Fruit fly (Drosophila melanogaster) whole organism, embryonic: ENCODE data around the gene CG10584.

Experiments
- Abd-B ChIP-seq: fragments of 200-800 bp; sonication (Bioruptor generic); optimal IDR thresholded peaks from 2 replicates; lab custom pipeline; 2018; ENCODE audit warnings: missing biosample characterization, mild to moderate bottlenecking, missing genetic modification characterization, moderate library complexity
- BtbVII ChIP-seq: fragments of 200-800 bp; sonication (Bioruptor generic); optimal IDR thresholded peaks from 3 replicates; lab custom pipeline; 2017; ENCODE audit warnings: missing biosample characterization, mild to moderate bottlenecking, missing genetic modification characterization
- CG10366 ChIP-seq: fragments of 200-800 bp; sonication (Bioruptor generic); IDR thresholded peaks from 2 replicates; pipeline ENCODE4 v1.3.6; 2022; ENCODE audit warnings: missing biosample characterization, missing genetic modification characterization
- CG10431 ChIP-seq: fragments of 200-800 bp; sonication (Bioruptor generic); optimal IDR thresholded peaks from 3 replicates; lab custom pipeline; 2018; ENCODE audit warnings: missing biosample characterization, mild to moderate bottlenecking, missing genetic modification characterization
- CG13287 ChIP-seq: fragments of 200-800 bp; sonication (Bioruptor generic); IDR thresholded peaks from 2 replicates; pipeline ENCODE4 v1.3.6; 2022; ENCODE audit warnings: missing biosample characterization, missing genetic modification characterization; ENCODE audit not compliant: partially characterized antibody
- CG14860 ChIP-seq: fragments of 200-800 bp; sonication (Bioruptor generic); IDR thresholded peaks from 3 replicates; pipeline ENCODE4 v1.3.6; 2022; ENCODE audit warnings: missing biosample characterization, missing genetic modification characterization; ENCODE audit not compliant: partially characterized antibody
- CG17359 ChIP-seq: fragments of 200-800 bp; sonication (Bioruptor generic); optimal IDR thresholded peaks from 3 replicates; lab custom pipeline; 2018; ENCODE audit warnings: missing biosample characterization, mild to moderate bottlenecking, missing genetic modification characterization, moderate library complexity
- CG1792 ChIP-seq: fragments of 200-800 bp; sonication (Bioruptor generic); optimal IDR thresholded peaks from 2 replicates; lab custom pipeline; 2016; ENCODE audit warnings: missing biosample characterization, missing genetic modification characterization
- CG34224 ChIP-seq: fragments of 200-800 bp; sonication (Bioruptor generic); IDR thresholded peaks from 3 replicates; pipeline ENCODE4 v1.3.6; 2022; ENCODE audit warnings: missing biosample characterization, missing genetic modification characterization; ENCODE audit not compliant: partially characterized antibody
- CG34422 ChIP-seq: fragments of 200-800 bp; sonication (Bioruptor generic); IDR thresholded peaks from 3 replicates; pipeline ENCODE4 v1.3.6; 2022; ENCODE audit warnings: missing biosample characterization, missing genetic modification characterization
- CG4282 ChIP-seq: fragments of 200-800 bp; sonication (Bioruptor generic); optimal IDR thresholded peaks from 2 replicates; lab custom pipeline; 2016; ENCODE audit warnings: missing biosample characterization, missing genetic modification characterization
- CG5180 ChIP-seq: fragments of 200-800 bp; sonication (Bioruptor generic); optimal IDR thresholded peaks from 3 replicates; lab custom pipeline; 2017; ENCODE audit warnings: missing biosample characterization, missing genetic modification characterization, mild to moderate bottlenecking, moderate library complexity, missing genetic modification reagents
- CG6175 ChIP-seq: fragments of 200-800 bp; sonication (Bioruptor generic); IDR thresholded peaks from 3 replicates; pipeline ENCODE4 v1.3.6; 2022; ENCODE audit warnings: missing biosample characterization, missing genetic modification characterization
- CG6689 ChIP-seq: fragments of 200-800 bp; sonication (Bioruptor generic); IDR thresholded peaks from 2 replicates; pipeline ENCODE4 v1.3.6; 2022; ENCODE audit warnings: missing biosample characterization, missing genetic modification characterization
- CG7357 ChIP-seq: fragments of 200-800 bp; sonication (Bioruptor generic); IDR thresholded peaks from 3 replicates; pipeline ENCODE4 v1.3.6; 2022; ENCODE audit warnings: missing biosample characterization, missing genetic modification characterization
- CG9437 ChIP-seq: fragments of 200-800 bp; sonication (Bioruptor generic); optimal IDR thresholded peaks from 2 replicates; lab custom pipeline; 2018; ENCODE audit warnings: missing biosample characterization, mild to moderate bottlenecking, missing genetic modification characterization
- CG9817 ChIP-seq: fragments of 200-800 bp; sonication (Bioruptor generic); optimal IDR thresholded peaks from 2 replicates; lab custom pipeline; 2018; ENCODE audit warnings: missing biosample characterization, mild to moderate bottlenecking, missing genetic modification characterization, moderate library complexity
- CkIIα-i1 ChIP-seq: fragments of 200-800 bp; sonication (Bioruptor generic); IDR thresholded peaks from 2 replicates; pipeline ENCODE4 v1.3.6; 2022; ENCODE audit warnings: missing biosample characterization, missing genetic modification characterization
- Dek ChIP-seq: fragments of 200-800 bp; sonication (Bioruptor generic); optimal IDR thresholded peaks from 3 replicates; lab custom pipeline; 2019; ENCODE audit warnings: missing biosample characterization, mild to moderate bottlenecking, missing genetic modification characterization, moderate library complexity
- Dfd ChIP-seq, 2 experiments: fragments of >200 bp; optimal IDR thresholded peaks; 2 replicates each; lab custom pipeline; 2017; ENCODE audit warnings: missing biosample characterization in 2 of 2, missing genetic modification characterization in 2 of 2
- E2f1 ChIP-seq: fragments of 200-800 bp; sonication (Bioruptor generic); IDR thresholded peaks from 2 replicates; pipeline ENCODE4 v1.3.6; 2022; ENCODE audit warnings: missing biosample characterization, missing genetic modification characterization
- Lim3 ChIP-seq: fragments of 200-800 bp; sonication (Bioruptor generic); IDR thresholded peaks from 2 replicates; pipeline ENCODE4 v1.3.6; 2022; ENCODE audit warnings: missing biosample characterization, missing genetic modification characterization
- Nf-YB ChIP-seq: fragments of 200-800 bp; sonication (Bioruptor generic); optimal IDR thresholded peaks from 3 replicates; lab custom pipeline; 2019; ENCODE audit warnings: missing biosample characterization, mild to moderate bottlenecking, missing genetic modification characterization, moderate library complexity
- NfI ChIP-seq: fragments of 200-800 bp; sonication (Bioruptor generic); optimal IDR thresholded peaks from 3 replicates; lab custom pipeline; 2018; ENCODE audit warnings: missing biosample characterization, mild to moderate bottlenecking, missing genetic modification characterization, moderate library complexity
- Tbp ChIP-seq: fragments of >200 bp; optimal IDR thresholded peaks from 2 replicates; lab custom pipeline; 2018; ENCODE audit warnings: missing biosample characterization, missing genetic modification characterization
- Trl ChIP-seq, 3 experiments: fragments of >200 bp in 2 of 3; fragments of 200-800 bp in 1 of 3; sonication (Bioruptor generic) in 1 of 3; optimal IDR thresholded peaks; 2 replicates in 1 of 3; 3 replicates in 2 of 3; lab custom pipeline; 2016 to 2017; ENCODE audit warnings: missing biosample characterization in 1 of 3, missing genetic modification characterization in 1 of 3
- Vsx1 ChIP-seq: fragments of 200-800 bp; sonication (Bioruptor generic); optimal IDR thresholded peaks from 2 replicates; lab custom pipeline; 2017; ENCODE audit warnings: missing biosample characterization, mild to moderate bottlenecking, missing genetic modification characterization, missing genetic modification reagents
- ato ChIP-seq: fragments of 200-800 bp; sonication (Bioruptor generic); IDR thresholded peaks from 2 replicates; pipeline ENCODE4 v1.3.6; 2022; ENCODE audit warnings: missing biosample characterization, missing genetic modification characterization; ENCODE audit not compliant: partially characterized antibody
- br ChIP-seq: fragments of >200 bp; optimal IDR thresholded peaks from 2 replicates; lab custom pipeline; 2017
- bsh ChIP-seq, 2 experiments: fragments of 200-800 bp; sonication (Bioruptor generic); optimal IDR thresholded peaks; 2 replicates each; lab custom pipeline; 2017 to 2018; ENCODE audit warnings: mild to moderate bottlenecking in 2 of 2, missing biosample characterization in 2 of 2, missing genetic modification characterization in 2 of 2, moderate library complexity in 1 of 2
- cad ChIP-seq: fragments of >200 bp; optimal IDR thresholded peaks from 2 replicates; lab custom pipeline; 2017; ENCODE audit warnings: missing biosample characterization, missing genetic modification characterization
- chif ChIP-seq, 2 experiments: fragments of 200-800 bp; sonication (Bioruptor generic); optimal IDR thresholded peaks; 3 replicates each; lab custom pipeline; 2016; ENCODE audit warnings: missing biosample characterization in 2 of 2, missing genetic modification characterization in 2 of 2
- danr ChIP-seq: fragments of 200-800 bp; sonication (Bioruptor generic); IDR thresholded peaks from 2 replicates; pipeline ENCODE4 v1.3.6; 2022; ENCODE audit warnings: missing biosample characterization, missing genetic modification characterization
- eve ChIP-seq, 2 experiments: fragments of >200 bp; optimal IDR thresholded peaks; 2 replicates each; lab custom pipeline; 2017; ENCODE audit warnings: missing biosample characterization in 2 of 2, missing genetic modification characterization in 2 of 2
- fd64A ChIP-seq: fragments of 200-800 bp; sonication (Bioruptor generic); optimal IDR thresholded peaks from 3 replicates; lab custom pipeline; 2018; ENCODE audit warnings: missing biosample characterization, mild to moderate bottlenecking, missing genetic modification characterization
- fd96Cb ChIP-seq: fragments of 200-800 bp; sonication (Bioruptor generic); optimal IDR thresholded peaks from 2 replicates; lab custom pipeline; 2018; ENCODE audit warnings: missing biosample characterization, mild to moderate bottlenecking, missing genetic modification characterization, moderate library complexity
- gro ChIP-seq: fragments of 200-800 bp; sonication (Bioruptor generic); optimal IDR thresholded peaks from 2 replicates; lab custom pipeline; 2016; ENCODE audit warnings: missing biosample characterization, missing genetic modification characterization
- gsb-n ChIP-seq: fragments of 200-800 bp; sonication (Bioruptor generic); optimal IDR thresholded peaks from 3 replicates; lab custom pipeline; 2018; ENCODE audit warnings: missing biosample characterization, mild to moderate bottlenecking, missing genetic modification characterization
- her ChIP-seq: fragments of 200-800 bp; sonication (Bioruptor generic); optimal IDR thresholded peaks from 2 replicates; lab custom pipeline; 2016; ENCODE audit warnings: missing biosample characterization, missing genetic modification characterization
- mirr ChIP-seq: fragments of 200-800 bp; sonication (Bioruptor generic); optimal IDR thresholded peaks from 3 replicates; lab custom pipeline; 2018; ENCODE audit warnings: missing biosample characterization, mild to moderate bottlenecking, missing genetic modification characterization
- odd ChIP-seq: fragments of 200-800 bp; sonication (Bioruptor generic); optimal IDR thresholded peaks from 2 replicates; lab custom pipeline; 2017; ENCODE audit warnings: missing biosample characterization, mild to moderate bottlenecking, missing genetic modification characterization
- otp ChIP-seq: fragments of 200-800 bp; sonication (Bioruptor generic); IDR thresholded peaks from 3 replicates; pipeline ENCODE4, ENCODE4 v1.3.6; 2022; ENCODE audit warnings: missing biosample characterization, missing genetic modification characterization
- peb ChIP-seq: fragments of 200-800 bp; sonication (Bioruptor generic); IDR thresholded peaks from 2 replicates; pipeline ENCODE4 v1.3.6; 2022; ENCODE audit warnings: missing biosample characterization, missing genetic modification characterization
- pita ChIP-seq: fragments of 200-800 bp; sonication (Bioruptor generic); optimal IDR thresholded peaks from 2 replicates; lab custom pipeline; 2017; ENCODE audit warnings: missing biosample characterization, mild to moderate bottlenecking, missing genetic modification characterization
- pum ChIP-seq: fragments of 200-800 bp; sonication (Bioruptor generic); optimal IDR thresholded peaks from 2 replicates; lab custom pipeline; 2016; ENCODE audit warnings: missing biosample characterization, missing genetic modification characterization
- salm ChIP-seq: fragments of 200-800 bp; sonication (Bioruptor generic); optimal IDR thresholded peaks from 2 replicates; lab custom pipeline; 2018; ENCODE audit warnings: missing biosample characterization, mild to moderate bottlenecking, missing genetic modification characterization
- seq ChIP-seq: fragments of 200-800 bp; sonication (Bioruptor generic); IDR thresholded peaks from 2 replicates; pipeline ENCODE4 v1.3.6; 2022; ENCODE audit warnings: missing biosample characterization, missing genetic modification characterization
- sr ChIP-seq: fragments of 200-800 bp; sonication (Bioruptor generic); IDR thresholded peaks from 3 replicates; pipeline ENCODE4 v1.3.6; 2022; ENCODE audit warnings: missing biosample characterization, missing genetic modification characterization
- tup ChIP-seq: fragments of 200-800 bp; sonication (Bioruptor generic); optimal IDR thresholded peaks from 2 replicates; lab custom pipeline; 2016; ENCODE audit warnings: missing biosample characterization, mild to moderate bottlenecking, missing genetic modification characterization, moderate library complexity
- yki ChIP-seq: fragments of >200 bp; optimal IDR thresholded peaks from 3 replicates; lab custom pipeline; 2018

Gene CG10584

DNA sequence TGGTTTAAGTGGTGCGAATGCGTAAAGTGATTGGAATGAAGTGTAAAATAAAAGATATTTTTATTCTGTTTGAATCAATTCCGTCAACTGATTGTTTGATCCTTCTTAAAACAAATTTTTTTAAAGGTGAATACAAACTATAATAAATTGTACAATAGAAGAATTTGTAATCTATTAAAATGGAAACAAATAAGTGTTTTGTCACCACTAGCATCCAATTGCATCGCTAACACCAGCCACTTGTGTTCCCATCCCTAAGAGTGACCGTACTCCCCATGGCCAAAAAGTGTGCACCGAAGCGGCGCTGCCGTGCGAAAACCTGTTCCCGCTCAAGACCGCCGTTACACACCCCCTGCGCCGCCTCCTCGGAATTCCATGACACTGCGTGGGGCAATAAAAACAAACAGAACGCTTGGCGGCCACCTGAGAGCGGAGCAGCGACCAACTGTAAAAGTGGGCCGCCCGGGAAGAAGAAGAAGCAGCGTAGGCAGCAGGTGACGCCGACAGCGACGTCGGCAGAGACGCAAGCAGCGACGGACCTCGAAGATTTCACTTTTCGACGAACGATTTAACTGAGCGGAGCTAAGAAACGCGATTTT, 3.4 kb downstream of the CG10584 start, which contains the start of gene Pdss2 (continued):
- TF ChIP-seq CG10431 (GFP tag; lab: Kevin White, UChicago) (no peak), eve (GFP tag; optimal IDR thresholded peaks at IDR 0.05; lab: Kevin White, UChicago) (no peak), gsb-n (tag; lab: Kevin White, UChicago) (peak; percentile 30), br (lab: Kevin White, UChicago) (no peak), bsh (GFP tag; optimal IDR thresholded peaks at IDR 0.05; lab: Kevin White, UChicago) (peak; percentile 31 to 51), yki (no peak), fd64A (GFP tag; lab: Kevin White, UChicago) (peak; percentile 37), E2f1 (GFP tag; lab: Robert Waterston, UW) (peak; percentile 75), CG34224 (GFP tag; lab: Robert Waterston, UW) (peak; percentile 64), otp (peak; percentile 43; the same call in 1 of the 3 replicates), CG1792 (GFP tag; lab: Kevin White, UChicago) (peak; percentile 15), pita (no peak), CG17359 (tag; lab: Kevin White, UChicago) (peak; percentile 51), Nf-YB (GFP tag; lab: Kevin White, UChicago) (no peak), CG9817 (tag; lab: Kevin White, UChicago) (peak; percentile 86), Vsx1 (GFP tag; lab: Kevin White, UChicago) (peak; percentile 40), salm (tag; lab: Kevin White, UChicago) (no peak), CG6175 (GFP tag; lab: Robert Waterston, UW) (peak; percentile 92), sr (peak; percentile 95), Abd-B (peak; percentile 73), CG5180 (GFP tag; lab: Kevin White, UChicago) (peak; percentile 36), BtbVII (GFP tag; lab: Kevin White, UChicago) (peak; percentile 18), pum (peak; percentile 66), Tbp (no peak), CG14860 (GFP tag; lab: Robert Waterston, UW) (peak; percentile 39; the same call in 2 of the 3 replicates), CG6689 (GFP tag; lab: Robert Waterston, UW) (peak; percentile 70), chif (GFP tag; optimal IDR thresholded peaks at IDR 0.05; lab: Kevin White, UChicago) (peak in 1 of 2 experiments; percentile 65), Dfd (GFP tag; optimal IDR thresholded peaks at IDR 0.05; lab: Kevin White, UChicago) (no peak), CkIIα-i1 (GFP tag; lab: Robert Waterston, UW) (no peak), CG10366 (GFP tag; lab: Robert Waterston, UW) (peak; percentile 80), Trl (optimal IDR thresholded peaks at IDR 0.05; lab: Kevin White, UChicago) (no peak), Trl (GFP tag; optimal IDR thresholded peaks at IDR 0.05; lab: Kevin White, UChicago) (peak; percentile 55), seq (0 out of 2 replicates have a peak, but pooled peaks have one; percentile 46), NfI (peak; percentile 69), CG9437 (GFP tag; lab: Kevin White, UChicago) (peak; percentile 47), cad (no peak), peb (GFP tag; lab: Robert Waterston, UW) (peak; percentile 29; the same call in 1 of the 2 replicates), CG4282 (GFP tag; lab: Kevin White, UChicago) (peak; percentile 52), CG34422 (GFP tag; lab: Robert Waterston, UW) (peak; percentile 87), ato (GFP tag; lab: Robert Waterston, UW) (peak; percentile 45; the same call in 1 of the 2 replicates), gro (GFP tag; lab: Kevin White, UChicago) (peak; percentile 72), tup (GFP tag; lab: Kevin White, UChicago) (no peak), Dek (tag; lab: Kevin White, UChicago) (peak; percentile 54), odd (GFP tag; lab: Kevin White, UChicago) (peak; percentile 59), her (peak; percentile 52), fd96Cb (tag; lab: Kevin White, UChicago) (peak; percentile 54), CG13287 (peak; percentile 74), danr (GFP tag; lab: Robert Waterston, UW) (peak; percentile 34; the same call in 1 of the 2 replicates), Lim3 (GFP tag; lab: Robert Waterston, UW) (no peak), CG7357 (GFP tag; lab: Robert Waterston, UW) (peak; percentile 61; the same call in 1 of the 3 replicates), mirr (peak; percentile 70)
